Fruit fly (Drosophila melanogaster) whole organism, embryonic: ENCODE data around the gene Pex11c.

Source experiments
- Awh ChIP-seq: fragments of 200-800 bp; sonication (Bioruptor generic); IDR thresholded peaks from 2 replicates; pipeline ENCODE4, ENCODE4 v1.3.6; 2022; ENCODE audit warnings: missing biosample characterization, missing genetic modification characterization
- B-H1 ChIP-seq: fragments of 200-800 bp; sonication (Bioruptor generic); IDR thresholded peaks from 3 replicates; pipeline ENCODE4 v1.3.6; 2022; ENCODE audit warnings: missing biosample characterization, missing genetic modification characterization
- Bdp1 ChIP-seq: fragments of 200-800 bp; sonication (Bioruptor generic); optimal IDR thresholded peaks from 3 replicates; lab custom pipeline; 2016; ENCODE audit warnings: missing biosample characterization, missing genetic modification characterization
- CG10321 ChIP-seq: fragments of 200-800 bp; sonication (Bioruptor generic); IDR thresholded peaks from 2 replicates; pipeline ENCODE4 v1.3.6; 2022; ENCODE audit warnings: missing biosample characterization, missing genetic modification characterization
- CG10959 ChIP-seq: fragments of 200-800 bp; sonication (Bioruptor generic); IDR thresholded peaks from 2 replicates; pipeline ENCODE4 v1.3.6; 2022; ENCODE audit warnings: missing biosample characterization, missing genetic modification characterization
- CG11456 ChIP-seq: fragments of 200-800 bp; sonication (Bioruptor generic); IDR thresholded peaks from 3 replicates; pipeline ENCODE4 v1.3.6; 2022; ENCODE audit warnings: missing biosample characterization, missing genetic modification characterization
- CG12104 ChIP-seq: fragments of 200-800 bp; sonication (Bioruptor generic); optimal IDR thresholded peaks from 3 replicates; lab custom pipeline; 2016; ENCODE audit warnings: missing biosample characterization, missing genetic modification characterization
- CG12659 ChIP-seq: fragments of 200-800 bp; sonication (Bioruptor generic); optimal IDR thresholded peaks from 3 replicates; lab custom pipeline; 2017; ENCODE audit warnings: mild to moderate bottlenecking, missing biosample characterization, missing genetic modification reagents, missing genetic modification characterization
- CG13123 ChIP-seq: fragments of 200-800 bp; sonication (Bioruptor generic); optimal IDR thresholded peaks from 2 replicates; lab custom pipeline; 2016; ENCODE audit warnings: missing biosample characterization, missing genetic modification characterization
- CG14014 ChIP-seq: fragments of 200-800 bp; sonication (Bioruptor generic); IDR thresholded peaks from 2 replicates; pipeline ENCODE4 v1.3.6; 2022; ENCODE audit warnings: missing biosample characterization, missing genetic modification characterization
- CG15479 ChIP-seq: fragments of 200-800 bp; sonication (Bioruptor generic); optimal IDR thresholded peaks from 3 replicates; lab custom pipeline; 2019; ENCODE audit warnings: missing biosample characterization, mild to moderate bottlenecking, missing genetic modification characterization, moderate library complexity
- CG1602 ChIP-seq: fragments of 200-800 bp; sonication (Bioruptor generic); optimal IDR thresholded peaks from 3 replicates; lab custom pipeline; 2016; ENCODE audit warnings: missing biosample characterization, missing genetic modification characterization
- CG16779 ChIP-seq: fragments of 200-800 bp; sonication (Bioruptor generic); IDR thresholded peaks from 2 replicates; pipeline ENCODE4 v1.3.6; 2022; ENCODE audit warnings: missing biosample characterization, missing genetic modification characterization
- CG1792 ChIP-seq: fragments of 200-800 bp; sonication (Bioruptor generic); optimal IDR thresholded peaks from 2 replicates; lab custom pipeline; 2016; ENCODE audit warnings: missing biosample characterization, missing genetic modification characterization
- CG18262 ChIP-seq: fragments of 200-800 bp; optimal IDR thresholded peaks from 3 replicates; lab custom pipeline; 2019; ENCODE audit warnings: missing biosample characterization, mild to moderate bottlenecking, missing genetic modification characterization, moderate library complexity
- CG18476 ChIP-seq: fragments of 200-800 bp; sonication (Bioruptor generic); optimal IDR thresholded peaks from 2 replicates; lab custom pipeline; 2016; ENCODE audit warnings: missing biosample characterization, mild to moderate bottlenecking, missing genetic modification characterization
- CG18619 ChIP-seq: fragments of 200-800 bp; sonication (Bioruptor generic); optimal IDR thresholded peaks from 3 replicates; lab custom pipeline; 2017; ENCODE audit warnings: missing biosample characterization, mild to moderate bottlenecking, missing genetic modification characterization
- CG2202 ChIP-seq: fragments of 200-800 bp; sonication (Bioruptor generic); optimal IDR thresholded peaks from 2 replicates; lab custom pipeline; 2018; ENCODE audit warnings: missing biosample characterization, mild to moderate bottlenecking, missing genetic modification characterization
- CG2678 ChIP-seq: fragments of 200-800 bp; sonication (Bioruptor generic); optimal IDR thresholded peaks from 3 replicates; lab custom pipeline; 2019; ENCODE audit warnings: missing biosample characterization, mild to moderate bottlenecking, missing genetic modification characterization, moderate library complexity
- CG2712 ChIP-seq: fragments of 200-800 bp; optimal IDR thresholded peaks from 3 replicates; lab custom pipeline; 2019; ENCODE audit warnings: missing biosample characterization, mild to moderate bottlenecking, missing genetic modification characterization, moderate library complexity
- CG30020 ChIP-seq: fragments of 200-800 bp; optimal IDR thresholded peaks from 2 replicates; lab custom pipeline; 2019; ENCODE audit warnings: missing biosample characterization, mild to moderate bottlenecking, missing genetic modification characterization, moderate library complexity
- CG3065 ChIP-seq: fragments of 200-800 bp; sonication (Bioruptor generic); optimal IDR thresholded peaks from 2 replicates; lab custom pipeline; 2016; ENCODE audit warnings: missing biosample characterization, missing genetic modification characterization
- CG34224 ChIP-seq: fragments of 200-800 bp; sonication (Bioruptor generic); IDR thresholded peaks from 3 replicates; pipeline ENCODE4 v1.3.6; 2022; ENCODE audit warnings: missing biosample characterization, missing genetic modification characterization; ENCODE audit not compliant: partially characterized antibody
- CG3838 ChIP-seq: fragments of 200-800 bp; sonication (Bioruptor generic); optimal IDR thresholded peaks from 3 replicates; lab custom pipeline; 2016; ENCODE audit warnings: missing biosample characterization, missing genetic modification characterization
- CG6689 ChIP-seq: fragments of 200-800 bp; sonication (Bioruptor generic); IDR thresholded peaks from 2 replicates; pipeline ENCODE4 v1.3.6; 2022; ENCODE audit warnings: missing biosample characterization, missing genetic modification characterization
- CG7357 ChIP-seq: fragments of 200-800 bp; sonication (Bioruptor generic); IDR thresholded peaks from 3 replicates; pipeline ENCODE4 v1.3.6; 2022; ENCODE audit warnings: missing biosample characterization, missing genetic modification characterization
- CG7372 ChIP-seq: fragments of 200-800 bp; sonication (Bioruptor generic); IDR thresholded peaks from 2 replicates; pipeline ENCODE4 v1.3.6; 2022; ENCODE audit warnings: missing biosample characterization, missing genetic modification characterization
- CTCF ChIP-seq: fragments of 200-800 bp; sonication (Bioruptor generic); optimal IDR thresholded peaks from 2 replicates; lab custom pipeline; 2017; ENCODE audit warnings: missing biosample characterization, mild to moderate bottlenecking, missing genetic modification characterization, moderate library complexity
- Chrac-16 ChIP-seq: fragments of 200-800 bp; sonication (Bioruptor generic); optimal IDR thresholded peaks from 3 replicates; lab custom pipeline; 2016; ENCODE audit warnings: missing biosample characterization, missing genetic modification characterization
- Dip2 ChIP-seq: fragments of 200-800 bp; sonication (Bioruptor generic); IDR thresholded peaks from 2 replicates; pipeline ENCODE4 v1.3.6; 2022; ENCODE audit warnings: missing biosample characterization, missing genetic modification characterization
- Dref ChIP-seq: fragments of 200-800 bp; sonication (Bioruptor generic); IDR thresholded peaks from 2 replicates; pipeline ENCODE4 v1.3.6; 2022; ENCODE audit warnings: missing biosample characterization, missing genetic modification characterization
- MESR4 ChIP-seq: fragments of 200-800 bp; sonication (Bioruptor generic); optimal IDR thresholded peaks from 2 replicates; lab custom pipeline; 2018; ENCODE audit warnings: missing biosample characterization, mild to moderate bottlenecking, missing genetic modification characterization, moderate library complexity
- Mad ChIP-seq: fragments of 200-800 bp; sonication (Bioruptor generic); optimal IDR thresholded peaks from 2 replicates; lab custom pipeline; 2016; ENCODE audit warnings: missing biosample characterization, missing genetic modification characterization
- NC2α ChIP-seq: fragments of 200-800 bp; sonication (Bioruptor generic); optimal IDR thresholded peaks from 2 replicates; lab custom pipeline; 2016; ENCODE audit warnings: missing biosample characterization, missing genetic modification characterization
- Taf1 ChIP-seq: fragments of 200-800 bp; sonication (Bioruptor generic); IDR thresholded peaks from 2 replicates; pipeline ENCODE4 v1.3.6; 2022; ENCODE audit warnings: missing biosample characterization, missing genetic modification characterization
- bab2 ChIP-seq: fragments of 200-800 bp; sonication (Bioruptor generic); optimal IDR thresholded peaks from 2 replicates; lab custom pipeline; 2016; ENCODE audit warnings: missing biosample characterization, missing genetic modification characterization
- br ChIP-seq: fragments of >200 bp; optimal IDR thresholded peaks from 2 replicates; lab custom pipeline; 2017
- cas ChIP-seq: fragments of 200-800 bp; sonication (Bioruptor generic); IDR thresholded peaks from 2 replicates; pipeline ENCODE4 v1.3.6; 2022; ENCODE audit warnings: missing biosample characterization, missing genetic modification characterization
- dysf ChIP-seq: fragments of 200-800 bp; sonication (Bioruptor generic); IDR thresholded peaks from 3 replicates; pipeline ENCODE4 v1.3.6; 2022; ENCODE audit warnings: missing biosample characterization, missing genetic modification characterization
- ems ChIP-seq: fragments of 200-800 bp; sonication (Bioruptor generic); optimal IDR thresholded peaks from 3 replicates; lab custom pipeline; 2016; ENCODE audit warnings: missing biosample characterization, missing genetic modification characterization
- fd64A ChIP-seq: fragments of 200-800 bp; sonication (Bioruptor generic); optimal IDR thresholded peaks from 3 replicates; lab custom pipeline; 2018; ENCODE audit warnings: missing biosample characterization, mild to moderate bottlenecking, missing genetic modification characterization
- gcm ChIP-seq: fragments of 200-800 bp; sonication (Bioruptor generic); optimal IDR thresholded peaks from 2 replicates; lab custom pipeline; 2019; ENCODE audit warnings: missing biosample characterization, mild to moderate bottlenecking, missing genetic modification characterization, moderate library complexity
- inv ChIP-seq: fragments of 200-800 bp; sonication (Bioruptor generic); IDR thresholded peaks from 2 replicates; pipeline ENCODE4 v1.3.6; 2022; ENCODE audit warnings: missing biosample characterization, missing genetic modification characterization; ENCODE audit not compliant: partially characterized antibody
- jing ChIP-seq: fragments of 200-800 bp; sonication (Bioruptor generic); optimal IDR thresholded peaks from 2 replicates; lab custom pipeline; 2018; ENCODE audit warnings: missing biosample characterization, mild to moderate bottlenecking, missing genetic modification characterization
- knrl ChIP-seq: fragments of 200-800 bp; sonication (Bioruptor generic); IDR thresholded peaks from 3 replicates; pipeline ENCODE4 v1.3.6; 2022; ENCODE audit warnings: missing biosample characterization, missing genetic modification characterization; ENCODE audit not compliant: partially characterized antibody
- pan ChIP-seq, 4 experiments: fragments of >200 bp in 3 of 4; fragments of 200-800 bp in 1 of 4; sonication (Bioruptor generic) in 1 of 4; optimal IDR thresholded peaks in 3 of 4; IDR thresholded peaks in 1 of 4; 2 replicates each; pipeline versions ENCODE4 v1.3.6 to Lab custom; 2017 to 2022; ENCODE audit warnings: missing biosample characterization in 2 of 4, missing genetic modification characterization in 2 of 4, mixed read lengths in 1 of 4
- pho ChIP-seq: fragments of 200-800 bp; sonication (Bioruptor generic); optimal IDR thresholded peaks from 2 replicates; lab custom pipeline; 2016; ENCODE audit warnings: missing biosample characterization, missing genetic modification characterization
- scrt ChIP-seq: fragments of 200-800 bp; sonication (Bioruptor generic); optimal IDR thresholded peaks from 2 replicates; lab custom pipeline; 2018; ENCODE audit warnings: missing biosample characterization, mild to moderate bottlenecking, missing genetic modification characterization, moderate library complexity
- slou ChIP-seq: fragments of 200-800 bp; sonication (Bioruptor generic); optimal IDR thresholded peaks from 3 replicates; lab custom pipeline; 2016; ENCODE audit warnings: missing biosample characterization, missing genetic modification characterization
- ssp ChIP-seq: fragments of 200-800 bp; sonication (Bioruptor generic); IDR thresholded peaks from 2 replicates; pipeline ENCODE4 v1.3.6; 2022; ENCODE audit warnings: missing biosample characterization, missing genetic modification characterization
- tin ChIP-seq: fragments of 200-800 bp; sonication (Bioruptor generic); optimal IDR thresholded peaks from 3 replicates; lab custom pipeline; 2016; ENCODE audit warnings: missing biosample characterization, missing genetic modification characterization
- wor ChIP-seq: fragments of 200-800 bp; sonication (Bioruptor generic); IDR thresholded peaks from 2 replicates; pipeline ENCODE4 v1.3.6; 2022; ENCODE audit warnings: missing biosample characterization, missing genetic modification characterization

Pex11c gene

dm6 chr3R:23257986-23258427 lies at the start of gene Pex11c, which contains the start of gene wda (continued):
- TF ChIP-seq tin (GFP tag; lab: Kevin White, UChicago) (peak; percentile 65), CG12659 (GFP tag; lab: Kevin White, UChicago) (peak; percentile 92), MESR4 (GFP tag; lab: Kevin White, UChicago) (peak; percentile 48), Mad (GFP tag; lab: Kevin White, UChicago) (peak; percentile 44), Dref (peak; percentile 79), scrt (GFP tag; lab: Kevin White, UChicago) (peak; percentile 61), pho (no peak), CG14014 (peak; percentile 82), ems (GFP tag; lab: Kevin White, UChicago) (peak; percentile 35), NC2α (no peak), CG2678 (tag; lab: Kevin White, UChicago) (peak; percentile 92), CG7372 (GFP tag; lab: Robert Waterston, UW) (peak; percentile 89), cas (GFP tag; lab: Robert Waterston, UW) (peak; percentile 69; the same call in 1 of the 2 replicates), CG3838 (GFP tag; lab: Kevin White, UChicago) (peak; percentile 26), fd64A (GFP tag; lab: Kevin White, UChicago) (no peak), CG7357 (GFP tag; lab: Robert Waterston, UW) (peak; percentile 75; the same call in 2 of the 3 replicates), Bdp1 (GFP tag; lab: Kevin White, UChicago) (peak; percentile 42), CG18476 (no peak), bab2 (GFP tag; lab: Kevin White, UChicago) (no peak), CG10321 (GFP tag; lab: Robert Waterston, UW) (peak; percentile 23; the same call in 1 of the 2 replicates), pan (optimal IDR thresholded peaks at IDR 0.05; lab: Kevin White, UChicago) (no peak), pan (GFP tag; optimal IDR thresholded peaks at IDR 0.05 in 1 of 2, IDR thresholded peaks at IDR 0.05 in 1 of 2) (peak in 1 of 2 experiments; percentile 92), ssp (GFP tag; lab: Robert Waterston, UW) (peak; percentile 84), CG15479 (no peak), wor (GFP tag; lab: Robert Waterston, UW) (peak; percentile 72), CG1792 (GFP tag; lab: Kevin White, UChicago) (no peak), jing (peak; percentile 9), CG1602 (GFP tag; lab: Kevin White, UChicago) (peak; percentile 86), br (lab: Kevin White, UChicago) (no peak), CG11456 (GFP tag; lab: Robert Waterston, UW) (no peak), CG13123 (GFP tag; lab: Kevin White, UChicago) (peak; percentile 61), CG18262 (peak; percentile 94), CTCF (no peak), CG6689 (GFP tag; lab: Robert Waterston, UW) (peak; percentile 89), slou (GFP tag; lab: Kevin White, UChicago) (peak; percentile 36), gcm (GFP tag; lab: Kevin White, UChicago) (peak; percentile 93), CG30020 (peak; percentile 82), CG12104 (GFP tag; lab: Kevin White, UChicago) (peak; percentile 70), dysf (peak; percentile 90), CG2712 (tag; lab: Kevin White, UChicago) (peak; percentile 97), B-H1 (peak; percentile 77), CG34224 (GFP tag; lab: Robert Waterston, UW) (peak; percentile 60), Chrac-16 (GFP tag; lab: Kevin White, UChicago) (peak; percentile 76), CG16779 (GFP tag; lab: Robert Waterston, UW) (no peak), CG18619 (peak; percentile 88), CG3065 (peak; percentile 60), CG2202 (tag; lab: Kevin White, UChicago) (peak; percentile 70), Taf1 (GFP tag; lab: Robert Waterston, UW) (peak; percentile 46), CG10959 (GFP tag; lab: Robert Waterston, UW) (peak; percentile 71), knrl (GFP tag; lab: Robert Waterston, UW) (no peak; the same call in 1 of the 3 replicates), Dip2 (GFP tag; lab: Robert Waterston, UW) (no peak), inv (GFP tag; lab: Robert Waterston, UW) (peak; percentile 59; the same call in 1 of the 2 replicates), Awh (GFP tag; lab: Robert Waterston, UW) (peak; percentile 74; the same call in 1 of the 2 replicates)
